Worm (Caenorhabditis elegans) whole organism, L2 larva: ENCODE measurements around the gene C14A11.5.

Source experiments
- C34F6.9 ChIP-seq: fragments of 150-350 bp; optimal IDR thresholded peaks from 2 replicates; lab custom pipeline; 2014; ENCODE audit warnings: missing biosample characterization, missing genetic modification characterization
- F13H6.1 ChIP-seq: sonication (generic microtip); optimal IDR thresholded peaks from 2 replicates; lab custom pipeline; 2016; ENCODE audit warnings: missing genetic modification characterization, missing compliant biosample characterization
- Y55F3AM.14 ChIP-seq: fragments of 200-800 bp; sonication (Bioruptor generic); optimal IDR thresholded peaks from 2 replicates; lab custom pipeline; 2018; ENCODE audit warnings: mild to moderate bottlenecking, missing genetic modification characterization, missing compliant biosample characterization
- ZK546.5 ChIP-seq: sonication (generic microtip); optimal IDR thresholded peaks from 2 replicates; lab custom pipeline; 2017; ENCODE audit warnings: missing biosample characterization, missing genetic modification characterization
- ama-1 ChIP-seq: fragments of 150-350 bp; optimal IDR thresholded peaks from 2 replicates; lab custom pipeline; 2018; ENCODE audit warnings: inconsistent platforms
- ceh-82 ChIP-seq: fragments of 150-350 bp; optimal IDR thresholded peaks from 2 replicates; lab custom pipeline; 2014; ENCODE audit warnings: missing biosample characterization, missing genetic modification characterization
- crh-2 ChIP-seq: sonication (generic microtip); optimal IDR thresholded peaks from 2 replicates; lab custom pipeline; 2017; ENCODE audit warnings: missing biosample characterization, missing genetic modification characterization
- egl-27 ChIP-seq: sonication (generic microtip); optimal IDR thresholded peaks from 3 replicates; lab custom pipeline; 2017; ENCODE audit warnings: missing biosample characterization, missing genetic modification reagents, missing genetic modification characterization
- elt-3 ChIP-seq: sonication (generic microtip); optimal IDR thresholded peaks from 2 replicates; lab custom pipeline; 2017; ENCODE audit warnings: missing biosample characterization, missing genetic modification characterization
- fos-1 ChIP-seq: fragments of 150-350 bp; optimal IDR thresholded peaks from 2 replicates; lab custom pipeline; 2014; ENCODE audit warnings: missing biosample characterization, missing genetic modification characterization
- lin-13 ChIP-seq: fragments of 150-350 bp; optimal IDR thresholded peaks from 2 replicates; lab custom pipeline; 2014; ENCODE audit warnings: missing biosample characterization, missing genetic modification reagents, missing genetic modification characterization
- lsy-2 ChIP-seq, 2 experiments: fragments of 150-350 bp in 1 of 2; sonication (generic microtip) in 1 of 2; optimal IDR thresholded peaks; 2 replicates each; lab custom pipeline; 2014 to 2017; ENCODE audit warnings: missing biosample characterization in 2 of 2, missing genetic modification characterization in 2 of 2
- mab-5 ChIP-seq: fragments of 150-350 bp; optimal IDR thresholded peaks from 2 replicates; lab custom pipeline; 2014; ENCODE audit warnings: missing biosample characterization, missing genetic modification characterization
- mbf-1 ChIP-seq: sonication (generic microtip); optimal IDR thresholded peaks from 2 replicates; lab custom pipeline; 2017; ENCODE audit warnings: missing biosample characterization, missing genetic modification characterization
- mdl-1 ChIP-seq, 2 experiments: fragments of 150-350 bp in 1 of 2; sonication (generic microtip) in 1 of 2; optimal IDR thresholded peaks; 2 replicates each; lab custom pipeline; 2017; ENCODE audit warnings: missing biosample characterization in 2 of 2, missing genetic modification characterization in 2 of 2
- nhr-129 ChIP-seq: fragments of 150-350 bp; optimal IDR thresholded peaks from 2 replicates; lab custom pipeline; 2014; ENCODE audit warnings: missing biosample characterization, missing genetic modification characterization
- nhr-21 ChIP-seq: fragments of 150-350 bp; optimal IDR thresholded peaks from 2 replicates; lab custom pipeline; 2014; ENCODE audit warnings: missing biosample characterization, missing genetic modification characterization
- nhr-23 ChIP-seq: fragments of 150-350 bp; optimal IDR thresholded peaks from 2 replicates; lab custom pipeline; 2014; ENCODE audit warnings: missing biosample characterization, missing genetic modification reagents, missing genetic modification characterization
- nhr-237 ChIP-seq: fragments of 150-350 bp; optimal IDR thresholded peaks from 2 replicates; lab custom pipeline; 2014; ENCODE audit warnings: missing biosample characterization, missing genetic modification characterization
- nhr-25 ChIP-seq: fragments of 150-350 bp; sonication (generic microtip); optimal IDR thresholded peaks from 3 replicates; lab custom pipeline; 2014; ENCODE audit warnings: missing biosample characterization, missing genetic modification characterization
- nhr-6 ChIP-seq: fragments of 150-350 bp; optimal IDR thresholded peaks from 2 replicates; lab custom pipeline; 2014; ENCODE audit warnings: missing biosample characterization, missing genetic modification characterization
- peb-1 ChIP-seq: fragments of 150-350 bp; optimal IDR thresholded peaks from 2 replicates; lab custom pipeline; 2014; ENCODE audit warnings: missing biosample characterization, missing genetic modification characterization
- sem-4 ChIP-seq: fragments of 150-350 bp; optimal IDR thresholded peaks from 2 replicates; lab custom pipeline; 2014; ENCODE audit warnings: missing biosample characterization, missing genetic modification reagents, missing genetic modification characterization
- sma-9 ChIP-seq, 2 experiments: fragments of 150-350 bp in 1 of 2; sonication (generic microtip) in 1 of 2; optimal IDR thresholded peaks; 2 replicates each; lab custom pipeline; 2014 to 2016; ENCODE audit warnings: missing genetic modification characterization in 2 of 2, mild to moderate bottlenecking in 1 of 2, missing biosample characterization in 1 of 2, missing compliant biosample characterization in 1 of 2, missing genetic modification reagents in 1 of 2, moderate library complexity in 1 of 2
- snpc-4 ChIP-seq: fragments of 150-350 bp; optimal IDR thresholded peaks from 2 replicates; lab custom pipeline; 2014; ENCODE audit warnings: missing biosample characterization, missing genetic modification characterization
- unc-39 ChIP-seq: fragments of 150-350 bp; optimal IDR thresholded peaks from 2 replicates; lab custom pipeline; 2014; ENCODE audit warnings: missing biosample characterization, missing genetic modification characterization
- zag-1 ChIP-seq: fragments of 150-350 bp; optimal IDR thresholded peaks from 2 replicates; lab custom pipeline; 2014; ENCODE audit warnings: missing biosample characterization, missing genetic modification characterization
- ztf-11 ChIP-seq: sonication (generic microtip); optimal IDR thresholded peaks from 2 replicates; lab custom pipeline; 2017; ENCODE audit warnings: missing biosample characterization, missing genetic modification characterization

The C14A11.5 gene

DNA sequence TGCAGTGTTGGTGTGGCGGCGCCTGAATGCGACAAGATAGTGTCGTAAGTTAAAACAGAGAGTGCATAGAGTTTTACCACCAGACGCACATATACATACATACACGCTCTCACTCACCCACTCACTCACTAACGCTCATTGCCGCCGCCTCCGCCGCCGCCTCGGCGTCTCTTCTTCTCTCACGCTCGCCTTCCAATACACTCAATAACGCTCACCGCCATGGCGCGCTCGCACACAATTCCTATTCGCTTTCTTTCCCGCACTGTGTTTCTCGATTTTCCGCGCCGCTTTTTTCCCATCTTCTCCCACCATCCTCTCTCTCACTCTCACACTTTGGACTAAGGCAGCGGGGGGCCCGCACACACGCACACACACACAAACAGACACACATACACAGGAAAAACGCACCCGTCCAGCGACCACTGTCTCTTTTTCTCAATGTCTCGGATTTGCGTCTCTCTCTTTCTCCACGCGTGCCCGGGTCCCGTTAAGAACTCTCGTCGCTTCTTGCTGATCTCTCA, 45.1 kb upstream of the C14A11.5 start, which contains the start of gene kin-29 (continued):
- no peak for TF ChIP-seq nhr-237 (tag; lab: Kevin White, UChicago)
- no peak for TF ChIP-seq ceh-82 (tag; lab: Kevin White, UChicago)
- TF ChIP-seq unc-39: no peak
- TF ChIP-seq mbf-1 (tag; lab: Kevin White, UChicago): no peak
- no peak for TF ChIP-seq nhr-23 (tag; lab: Kevin White, UChicago)

DNA sequence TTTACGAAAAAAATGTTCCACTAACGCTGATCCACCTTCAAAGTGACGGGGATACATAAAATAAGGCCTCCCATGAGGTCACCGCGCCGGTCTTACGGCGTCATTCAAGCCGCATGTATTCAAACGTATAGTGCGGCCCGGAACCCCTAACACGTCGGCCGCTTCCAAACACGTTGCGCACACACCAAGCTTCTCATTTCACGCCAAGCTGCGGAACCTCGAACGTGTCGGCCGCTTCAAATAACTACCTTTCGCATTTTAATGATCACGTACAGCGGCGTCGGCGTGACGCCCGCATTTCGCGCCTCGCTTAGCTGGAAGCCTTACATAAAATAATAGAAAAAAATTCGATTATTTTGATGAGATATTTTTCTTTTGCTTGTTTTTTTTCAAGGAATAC, 36.2 kb upstream of the C14A11.5 start:
- TF ChIP-seq F13H6.1 (tag; lab: Kevin White, UChicago) (no peak), snpc-4 (tag; lab: Kevin White, UChicago) (peak; percentile 72), nhr-25 (tag; lab: Kevin White, UChicago) (no peak)

ce11 chrX:2841754-2842153, 34.4 kb upstream of the C14A11.5 start:
- TF ChIP-seq sem-4 (tag; lab: Kevin White, UChicago): no peak
- no peak for TF ChIP-seq mab-5 (tag; lab: Kevin White, UChicago)
- TF ChIP-seq ZK546.5 (tag; lab: Kevin White, UChicago): no peak
- TF ChIP-seq egl-27 (tag; lab: Kevin White, UChicago): no peak
- no peak for TF ChIP-seq ama-1 (lab: Kevin White, UChicago)
- no peak for TF ChIP-seq mbf-1 (tag; lab: Kevin White, UChicago)
- TF ChIP-seq crh-2 (tag; lab: Kevin White, UChicago): no peak
- peak; percentile 47 for TF ChIP-seq F13H6.1 (tag; lab: Kevin White, UChicago)
- TF ChIP-seq Y55F3AM.14: no peak
- no peak for TF ChIP-seq unc-39
- no peak for TF ChIP-seq mdl-1 (tag; optimal IDR thresholded peaks at IDR 0.05; lab: Kevin White, UChicago)
- TF ChIP-seq zag-1 (tag; lab: Kevin White, UChicago): no peak
- TF ChIP-seq fos-1 (tag; lab: Kevin White, UChicago): peak; percentile 69
- no peak for TF ChIP-seq lsy-2 (tag; optimal IDR thresholded peaks at IDR 0.05; lab: Kevin White, UChicago)
- TF ChIP-seq nhr-129 (tag; lab: Kevin White, UChicago): no peak
- no peak for TF ChIP-seq elt-3 (tag; lab: Kevin White, UChicago)

ce11 chrX:2840287-2840686, 33.0 kb upstream of the C14A11.5 start, which contains the start of gene Y71H10B.1:
Gene Y71H10B.1, minus strand, starts transcription at chrX:2840292.
- no peak for TF ChIP-seq nhr-6
- TF ChIP-seq peb-1: no peak
- TF ChIP-seq C34F6.9 (tag; lab: Kevin White, UChicago): peak; percentile 21
- TF ChIP-seq ztf-11 (tag; lab: Kevin White, UChicago): no peak
- TF ChIP-seq snpc-4 (tag; lab: Kevin White, UChicago): no peak
- TF ChIP-seq nhr-25 (tag; lab: Kevin White, UChicago): peak; percentile 7

ce11 chrX:2838619-2839018, 31.3 kb upstream of the C14A11.5 start:
- TF ChIP-seq nhr-23 (tag; lab: Kevin White, UChicago) (no peak), sma-9 (GFP tag; optimal IDR thresholded peaks at IDR 0.05; lab: Kevin White, UChicago) (peak; percentile 23), sma-9 (tag; optimal IDR thresholded peaks at IDR 0.05; lab: Kevin White, UChicago) (no peak), fos-1 (tag; lab: Kevin White, UChicago) (peak; percentile 82)

DNA sequence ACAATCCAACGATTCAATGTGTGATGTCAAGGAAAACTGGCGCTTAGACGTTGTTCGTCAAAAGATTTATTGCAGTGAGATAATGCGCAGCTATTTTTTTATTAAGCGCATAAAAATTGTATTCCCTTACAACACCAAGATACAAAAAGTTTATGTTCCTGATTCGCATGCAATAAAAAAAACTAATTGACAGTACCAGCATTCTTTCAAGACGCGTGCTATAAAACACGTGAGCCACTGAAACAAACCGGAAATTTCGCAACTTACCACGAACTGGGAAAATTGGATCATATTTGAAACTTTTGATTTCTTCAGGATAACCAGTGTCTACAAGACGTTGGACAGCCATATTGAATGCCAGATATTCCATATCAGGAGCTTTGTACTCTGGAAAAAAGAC, 30.1 kb upstream of the C14A11.5 start:
- TF ChIP-seq nhr-237 (tag; lab: Kevin White, UChicago) (no peak), nhr-25 (tag; lab: Kevin White, UChicago) (no peak), elt-3 (tag; lab: Kevin White, UChicago) (no peak), ama-1 (lab: Kevin White, UChicago) (no peak), nhr-21 (tag; lab: Kevin White, UChicago) (no peak), lin-13 (GFP tag; lab: Kevin White, UChicago) (no peak)

- peak; percentile 56 for TF ChIP-seq fos-1 (tag; lab: Kevin White, UChicago)
- TF ChIP-seq unc-39: no peak
- TF ChIP-seq sma-9 (GFP tag; optimal IDR thresholded peaks at IDR 0.05; lab: Kevin White, UChicago): peak; percentile 55
- no peak for TF ChIP-seq sma-9 (tag; optimal IDR thresholded peaks at IDR 0.05; lab: Kevin White, UChicago)
Measured at ce11 chrX:2836770-2837169, 29.4 kb upstream of the C14A11.5 start.
